Fruit fly (Drosophila melanogaster) whole organism, embryonic: ENCODE measurements around the gene goe.

Source experiments
- BEAF-32 ChIP-seq: fragments of 200-800 bp; sonication (Bioruptor generic); optimal IDR thresholded peaks from 3 replicates; lab custom pipeline; 2017; ENCODE audit warnings: missing biosample characterization, missing genetic modification characterization, mild to moderate bottlenecking, moderate library complexity, missing genetic modification reagents
- Blimp-1 ChIP-seq: fragments of 200-800 bp; sonication (Bioruptor generic); optimal IDR thresholded peaks from 3 replicates; lab custom pipeline; 2018; ENCODE audit warnings: missing biosample characterization, missing genetic modification characterization, mild to moderate bottlenecking, moderate library complexity, missing genetic modification reagents
- BtbVII ChIP-seq: fragments of 200-800 bp; sonication (Bioruptor generic); optimal IDR thresholded peaks from 3 replicates; lab custom pipeline; 2017; ENCODE audit warnings: missing biosample characterization, mild to moderate bottlenecking, missing genetic modification characterization
- CG10462 ChIP-seq: fragments of 200-800 bp; sonication (Bioruptor generic); optimal IDR thresholded peaks from 2 replicates; lab custom pipeline; 2016; ENCODE audit warnings: missing biosample characterization, missing genetic modification characterization
- CG11085 ChIP-seq: fragments of 200-800 bp; sonication (Bioruptor generic); IDR thresholded peaks from 2 replicates; pipeline ENCODE4 v1.3.6; 2022; ENCODE audit warnings: missing biosample characterization, missing genetic modification characterization
- CG12155 ChIP-seq: fragments of 200-800 bp; sonication (Bioruptor generic); optimal IDR thresholded peaks from 3 replicates; lab custom pipeline; 2016; ENCODE audit warnings: missing biosample characterization, missing genetic modification characterization
- CG13287 ChIP-seq: fragments of 200-800 bp; sonication (Bioruptor generic); IDR thresholded peaks from 2 replicates; pipeline ENCODE4 v1.3.6; 2022; ENCODE audit warnings: missing biosample characterization, missing genetic modification characterization; ENCODE audit not compliant: partially characterized antibody
- CG14710 ChIP-seq: fragments of 200-800 bp; sonication (Bioruptor generic); optimal IDR thresholded peaks from 3 replicates; lab custom pipeline; 2019; ENCODE audit warnings: missing biosample characterization, mild to moderate bottlenecking, missing genetic modification characterization, moderate library complexity
- CG16813 ChIP-seq: fragments of 200-800 bp; sonication (Bioruptor generic); IDR thresholded peaks from 3 replicates; pipeline ENCODE4 v1.3.6; 2022; ENCODE audit warnings: missing biosample characterization, missing genetic modification characterization; ENCODE audit not compliant: partially characterized antibody
- CG17385 ChIP-seq: fragments of 200-800 bp; sonication (Bioruptor generic); optimal IDR thresholded peaks from 3 replicates; lab custom pipeline; 2018; ENCODE audit warnings: missing biosample characterization, mild to moderate bottlenecking, missing genetic modification characterization
- CG18764 ChIP-seq: fragments of 200-800 bp; sonication (Bioruptor generic); optimal IDR thresholded peaks from 3 replicates; lab custom pipeline; 2016; ENCODE audit warnings: missing biosample characterization, missing genetic modification characterization
- CG30431 ChIP-seq: fragments of 200-800 bp; sonication (Bioruptor generic); optimal IDR thresholded peaks from 2 replicates; lab custom pipeline; 2017; ENCODE audit warnings: missing biosample characterization, missing genetic modification characterization
- CG6254 ChIP-seq: fragments of 200-800 bp; sonication (Bioruptor generic); optimal IDR thresholded peaks from 3 replicates; lab custom pipeline; 2017; ENCODE audit warnings: mild to moderate bottlenecking, missing biosample characterization, missing genetic modification reagents, missing genetic modification characterization
- CG6654 ChIP-seq: fragments of 200-800 bp; sonication (Bioruptor generic); optimal IDR thresholded peaks from 2 replicates; lab custom pipeline; 2017; ENCODE audit warnings: missing biosample characterization, mild to moderate bottlenecking, missing genetic modification characterization
- CG7745 ChIP-seq: fragments of 200-800 bp; sonication (Bioruptor generic); optimal IDR thresholded peaks from 2 replicates; lab custom pipeline; 2018; ENCODE audit warnings: missing biosample characterization, mild to moderate bottlenecking, missing genetic modification characterization, moderate library complexity
- CG8944 ChIP-seq: fragments of 200-800 bp; sonication (Bioruptor generic); optimal IDR thresholded peaks from 3 replicates; lab custom pipeline; 2016; ENCODE audit warnings: missing biosample characterization, missing genetic modification characterization
- CG9727 ChIP-seq: fragments of 200-800 bp; sonication (Bioruptor generic); optimal IDR thresholded peaks from 3 replicates; lab custom pipeline; 2017; ENCODE audit warnings: missing biosample characterization, mild to moderate bottlenecking, missing genetic modification characterization
- Chrac-16 ChIP-seq: fragments of 200-800 bp; sonication (Bioruptor generic); optimal IDR thresholded peaks from 3 replicates; lab custom pipeline; 2016; ENCODE audit warnings: missing biosample characterization, missing genetic modification characterization
- Doc2 ChIP-seq: fragments of 200-800 bp; sonication (Bioruptor generic); IDR thresholded peaks from 2 replicates; pipeline ENCODE4 v1.3.6; 2022; ENCODE audit warnings: missing biosample characterization, missing genetic modification characterization
- Dp ChIP-seq: fragments of 200-800 bp; sonication (Bioruptor generic); optimal IDR thresholded peaks from 2 replicates; lab custom pipeline; 2018; ENCODE audit warnings: missing biosample characterization, mild to moderate bottlenecking, missing genetic modification characterization, moderate library complexity
- Ets65A ChIP-seq: fragments of 200-800 bp; sonication (Bioruptor generic); peaks from one replicate; lab custom pipeline; 2016; ENCODE audit warnings: missing biosample characterization, missing genetic modification characterization
- GATAe ChIP-seq: fragments of 200-800 bp; sonication (Bioruptor generic); conservative IDR thresholded peaks from 2 replicates; pipeline ENCODE4 v1.3.6; 2022; ENCODE audit warnings: missing biosample characterization, missing genetic modification characterization
- Gsc ChIP-seq: fragments of 200-800 bp; sonication (Bioruptor generic); IDR thresholded peaks from 2 replicates; pipeline ENCODE4 v1.3.6; 2022; ENCODE audit warnings: missing biosample characterization, missing genetic modification characterization
- H15 ChIP-seq: fragments of 200-800 bp; sonication (Bioruptor generic); IDR thresholded peaks from 3 replicates; pipeline ENCODE4 v1.3.6; 2022; ENCODE audit warnings: missing biosample characterization, missing genetic modification characterization
- HLH54F ChIP-seq: fragments of 200-800 bp; sonication (Bioruptor generic); optimal IDR thresholded peaks from 3 replicates; lab custom pipeline; 2016; ENCODE audit warnings: missing biosample characterization, missing genetic modification characterization
- Hey ChIP-seq: fragments of 200-800 bp; sonication (Bioruptor generic); optimal IDR thresholded peaks from 3 replicates; lab custom pipeline; 2018; ENCODE audit warnings: missing biosample characterization, mild to moderate bottlenecking, missing genetic modification characterization
- Hr51 ChIP-seq, 2 experiments: fragments of 200-800 bp; sonication (Bioruptor generic); optimal IDR thresholded peaks; 2 replicates in 1 of 2; 3 replicates in 1 of 2; lab custom pipeline; 2016 to 2018; ENCODE audit warnings: missing biosample characterization in 2 of 2, missing genetic modification characterization in 2 of 2, mild to moderate bottlenecking in 1 of 2, moderate library complexity in 1 of 2
- Lhr ChIP-seq: fragments of 200-800 bp; sonication (Bioruptor generic); optimal IDR thresholded peaks from 3 replicates; lab custom pipeline; 2017; ENCODE audit warnings: mild to moderate bottlenecking, missing biosample characterization, missing genetic modification reagents, missing genetic modification characterization
- Sin3A ChIP-seq: fragments of >200 bp; optimal IDR thresholded peaks from 2 replicates; lab custom pipeline; 2018
- Sox100B ChIP-seq: fragments of 200-800 bp; sonication (Bioruptor generic); optimal IDR thresholded peaks from 3 replicates; lab custom pipeline; 2018; ENCODE audit warnings: missing biosample characterization, mild to moderate bottlenecking, missing genetic modification characterization
- Taf1 ChIP-seq: fragments of 200-800 bp; sonication (Bioruptor generic); IDR thresholded peaks from 2 replicates; pipeline ENCODE4 v1.3.6; 2022; ENCODE audit warnings: missing biosample characterization, missing genetic modification characterization
- ap ChIP-seq: fragments of 200-800 bp; sonication (Bioruptor generic); IDR thresholded peaks from 2 replicates; pipeline ENCODE4 v1.3.6; 2022; ENCODE audit warnings: missing biosample characterization, missing genetic modification characterization
- bowl ChIP-seq: fragments of 200-800 bp; sonication (Bioruptor generic); IDR thresholded peaks from 2 replicates; pipeline ENCODE4 v1.3.6; 2022; ENCODE audit warnings: missing biosample characterization, missing genetic modification characterization
- bsh ChIP-seq, 2 experiments: fragments of 200-800 bp; sonication (Bioruptor generic); optimal IDR thresholded peaks; 2 replicates each; lab custom pipeline; 2017 to 2018; ENCODE audit warnings: mild to moderate bottlenecking in 2 of 2, missing biosample characterization in 2 of 2, missing genetic modification characterization in 2 of 2, moderate library complexity in 1 of 2
- btn ChIP-seq: fragments of 200-800 bp; sonication (Bioruptor generic); optimal IDR thresholded peaks from 2 replicates; lab custom pipeline; 2016; ENCODE audit warnings: missing biosample characterization, missing genetic modification characterization
- caup ChIP-seq: fragments of 200-800 bp; sonication (Bioruptor generic); optimal IDR thresholded peaks from 3 replicates; lab custom pipeline; 2017; ENCODE audit warnings: missing biosample characterization, mild to moderate bottlenecking, missing genetic modification characterization, moderate library complexity; ENCODE audit not compliant: severe bottlenecking
- danr ChIP-seq: fragments of 200-800 bp; sonication (Bioruptor generic); IDR thresholded peaks from 2 replicates; pipeline ENCODE4 v1.3.6; 2022; ENCODE audit warnings: missing biosample characterization, missing genetic modification characterization
- eve ChIP-seq, 2 experiments: fragments of >200 bp; optimal IDR thresholded peaks; 2 replicates each; lab custom pipeline; 2017; ENCODE audit warnings: missing biosample characterization in 2 of 2, missing genetic modification characterization in 2 of 2
- gro ChIP-seq: fragments of 200-800 bp; sonication (Bioruptor generic); optimal IDR thresholded peaks from 2 replicates; lab custom pipeline; 2016; ENCODE audit warnings: missing biosample characterization, missing genetic modification characterization
- hth ChIP-seq: fragments of >200 bp; optimal IDR thresholded peaks from 2 replicates; lab custom pipeline; 2017; ENCODE audit warnings: inconsistent platforms
- jigr1 ChIP-seq: fragments of 200-800 bp; sonication (Bioruptor generic); IDR thresholded peaks from 3 replicates; pipeline ENCODE4 v1.3.6; 2022; ENCODE audit warnings: missing biosample characterization, missing genetic modification characterization
- jing ChIP-seq: fragments of 200-800 bp; sonication (Bioruptor generic); optimal IDR thresholded peaks from 2 replicates; lab custom pipeline; 2018; ENCODE audit warnings: missing biosample characterization, mild to moderate bottlenecking, missing genetic modification characterization
- kah ChIP-seq: fragments of 200-800 bp; sonication (Bioruptor generic); optimal IDR thresholded peaks from 2 replicates; lab custom pipeline; 2018; ENCODE audit warnings: missing biosample characterization, mild to moderate bottlenecking, missing genetic modification characterization
- klu ChIP-seq: fragments of 200-800 bp; sonication (Bioruptor generic); IDR thresholded peaks from 2 replicates; pipeline ENCODE4 v1.3.6; 2022; ENCODE audit warnings: missing biosample characterization, missing genetic modification characterization
- knrl ChIP-seq: fragments of 200-800 bp; sonication (Bioruptor generic); IDR thresholded peaks from 3 replicates; pipeline ENCODE4 v1.3.6; 2022; ENCODE audit warnings: missing biosample characterization, missing genetic modification characterization; ENCODE audit not compliant: partially characterized antibody
- luna ChIP-seq: fragments of 200-800 bp; sonication (Bioruptor generic); optimal IDR thresholded peaks from 2 replicates; lab custom pipeline; 2016; ENCODE audit warnings: missing biosample characterization, missing genetic modification characterization
- nmo ChIP-seq: fragments of 200-800 bp; sonication (Bioruptor generic); optimal IDR thresholded peaks from 2 replicates; lab custom pipeline; 2018; ENCODE audit warnings: missing biosample characterization, mild to moderate bottlenecking, missing genetic modification characterization, moderate library complexity
- onecut ChIP-seq: fragments of 200-800 bp; sonication (Bioruptor generic); IDR thresholded peaks from 2 replicates; pipeline ENCODE4 v1.3.6; 2022; ENCODE audit warnings: missing biosample characterization, missing genetic modification characterization
- org-1 ChIP-seq: fragments of 200-800 bp; sonication (Bioruptor generic); optimal IDR thresholded peaks from 2 replicates; lab custom pipeline; 2017; ENCODE audit warnings: missing biosample characterization, missing genetic modification characterization
- sima ChIP-seq: fragments of 200-800 bp; sonication (Bioruptor generic); optimal IDR thresholded peaks from 2 replicates; lab custom pipeline; 2016; ENCODE audit warnings: missing biosample characterization, missing genetic modification characterization
- trh ChIP-seq: fragments of 200-800 bp; sonication (Bioruptor generic); optimal IDR thresholded peaks from 2 replicates; lab custom pipeline; 2016; ENCODE audit warnings: missing biosample characterization, missing genetic modification characterization
- zfh2 ChIP-seq: fragments of 200-800 bp; sonication (Bioruptor generic); optimal IDR thresholded peaks from 2 replicates; lab custom pipeline; 2016; ENCODE audit warnings: missing biosample characterization, missing genetic modification characterization

Gene goe

dm6 chrX:16781055-16781454 is 29.3 kb upstream of the goe start (continued):
- no peak for TF ChIP-seq CG7745 (tag; lab: Kevin White, UChicago)
- peak; percentile 3 for TF ChIP-seq org-1 (GFP tag; lab: Kevin White, UChicago)
- no peak for TF ChIP-seq Doc2 (GFP tag; lab: Robert Waterston, UW)
- TF ChIP-seq kah (GFP tag; lab: Kevin White, UChicago), result no peak
- no peak for TF ChIP-seq ap (GFP tag; lab: Robert Waterston, UW)
- no peak for TF ChIP-seq Hey (tag; lab: Kevin White, UChicago)
- no peak for TF ChIP-seq BtbVII
- TF ChIP-seq CG18764 (GFP tag; lab: Kevin White, UChicago), result no peak
- no peak for TF ChIP-seq knrl (GFP tag; lab: Robert Waterston, UW)
- TF ChIP-seq CG30431 (GFP tag; lab: Kevin White, UChicago), result no peak
- TF ChIP-seq Lhr (GFP tag; lab: Kevin White, UChicago), result no peak
- TF ChIP-seq onecut, result no peak
- peak; percentile 34 for TF ChIP-seq caup (GFP tag; lab: Kevin White, UChicago)
- TF ChIP-seq klu (GFP tag; lab: Robert Waterston, UW), result no peak
- TF ChIP-seq bowl (GFP tag; lab: Robert Waterston, UW), result no peak
- no peak for TF ChIP-seq jigr1
- TF ChIP-seq Blimp-1 (GFP tag; lab: Kevin White, UChicago), result no peak
- TF ChIP-seq HLH54F (GFP tag; lab: Kevin White, UChicago), result peak; percentile 23
- TF ChIP-seq CG6654 (GFP tag; lab: Kevin White, UChicago), result no peak
- peak; percentile 41 for TF ChIP-seq zfh2 (GFP tag; lab: Kevin White, UChicago)
- no peak for TF ChIP-seq GATAe (GFP tag; lab: Robert Waterston, UW)
- no peak for TF ChIP-seq jing (GFP tag; lab: Kevin White, UChicago)
- no peak for TF ChIP-seq bsh (GFP tag; optimal IDR thresholded peaks at IDR 0.05; lab: Kevin White, UChicago)
- TF ChIP-seq CG14710 (tag; lab: Kevin White, UChicago), result no peak
- peak; percentile 90 for TF ChIP-seq Ets65A
- TF ChIP-seq CG9727 (GFP tag; lab: Kevin White, UChicago), result no peak
- no peak for TF ChIP-seq Taf1 (GFP tag; lab: Robert Waterston, UW)
- TF ChIP-seq gro (GFP tag; lab: Kevin White, UChicago), result peak; percentile 65
- no peak for TF ChIP-seq CG8944 (GFP tag; lab: Kevin White, UChicago)
- TF ChIP-seq Hr51 (GFP tag; optimal IDR thresholded peaks at IDR 0.05; lab: Kevin White, UChicago), result peak; percentile 21 to 45
- TF ChIP-seq CG10462, result no peak
- TF ChIP-seq Gsc, result no peak
- TF ChIP-seq btn (GFP tag; lab: Kevin White, UChicago), result no peak
- TF ChIP-seq nmo, result no peak
- peak; percentile 6 for TF ChIP-seq CG17385 (GFP tag; lab: Kevin White, UChicago)
- TF ChIP-seq BEAF-32, result no peak
- no peak for TF ChIP-seq luna (GFP tag; lab: Kevin White, UChicago)
- TF ChIP-seq CG16813 (GFP tag; lab: Robert Waterston, UW), result no peak
- no peak for TF ChIP-seq sima
- no peak for TF ChIP-seq danr (GFP tag; lab: Robert Waterston, UW)
- no peak for TF ChIP-seq CG13287 (GFP tag; lab: Robert Waterston, UW)
- no peak for TF ChIP-seq Sox100B (GFP tag; lab: Kevin White, UChicago)
- no peak for TF ChIP-seq trh
- no peak for TF ChIP-seq hth
- no peak for TF ChIP-seq Sin3A (lab: Kevin White, UChicago)
- no peak for TF ChIP-seq eve (GFP tag; optimal IDR thresholded peaks at IDR 0.05; lab: Kevin White, UChicago)
- TF ChIP-seq Chrac-16 (GFP tag; lab: Kevin White, UChicago), result no peak
- TF ChIP-seq CG6254 (GFP tag; lab: Kevin White, UChicago), result no peak
- TF ChIP-seq CG12155 (GFP tag; lab: Kevin White, UChicago), result no peak
- no peak for TF ChIP-seq CG11085 (GFP tag; lab: Robert Waterston, UW)
- TF ChIP-seq H15 (GFP tag; lab: Robert Waterston, UW), result 0 out of 3 replicates have a peak, but pooled peaks have one; percentile 20
- no peak for TF ChIP-seq Dp (GFP tag; lab: Kevin White, UChicago)
